Worm (Caenorhabditis elegans) whole organism, late embryonic: ENCODE data around the gene Y70C5A.3.

Experiments
- ama-1 ChIP-seq: fragments of 150-350 bp; optimal IDR thresholded peaks from 2 replicates; lab custom pipeline; 2014
- fkh-10 ChIP-seq: fragments of 150-350 bp; optimal IDR thresholded peaks from 2 replicates; lab custom pipeline; 2014; ENCODE audit warnings: missing biosample characterization, missing genetic modification reagents, missing genetic modification characterization
- pha-4 ChIP-seq: fragments of 150-350 bp; optimal IDR thresholded peaks from 2 replicates; lab custom pipeline; 2018; ENCODE audit warnings: missing biosample characterization, missing genetic modification reagents, missing genetic modification characterization

DNA sequence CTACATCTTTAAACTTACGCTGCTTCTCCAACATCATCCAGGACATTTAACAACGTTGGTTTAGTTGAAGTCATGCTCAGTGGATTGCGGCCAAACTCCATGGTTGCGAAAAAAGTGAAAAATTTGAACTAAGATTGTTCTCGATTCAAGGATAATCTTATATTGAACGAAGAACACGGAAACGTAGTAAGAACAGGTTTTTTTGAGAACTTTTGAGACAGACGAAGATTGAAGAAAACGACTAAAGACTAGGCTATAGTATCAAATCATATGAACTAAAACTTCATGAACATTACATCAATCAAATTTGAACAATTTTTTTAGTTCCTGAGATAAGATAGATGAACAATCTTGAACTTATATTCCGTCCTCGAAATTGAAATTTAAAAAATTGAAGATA, 26.4 kb upstream of the Y70C5A.3 start, which contains the start of gene W06G6.10:
- TF ChIP-seq fkh-10 (no peak), ama-1 (lab: Kevin White, UChicago) (no peak), pha-4 (tag; lab: Kevin White, UChicago) (no peak)
